Worm (Caenorhabditis elegans): ENCODE results near the gene ZK1290.5.

ce11 chrII:7521420-7521819 is 8.0 kb upstream of the ZK1290.5 start:
- TF ChIP-seq unc-98 (GFP tag; IDR thresholded peaks at IDR 0.05) = no peak
- TF ChIP-seq ztf-11 (tag; optimal IDR thresholded peaks at IDR 0.05) = no peak
- TF ChIP-seq nhr-12 (tag; optimal IDR thresholded peaks at IDR 0.05) = no peak
- no peak for TF ChIP-seq nhr-90 (tag; optimal IDR thresholded peaks at IDR 0.05; ENCODE audit: poor library complexity)
- no peak for TF ChIP-seq nhr-11 (tag; optimal IDR thresholded peaks at IDR 0.05)
- no peak for TF ChIP-seq fos-1 (tag; optimal IDR thresholded peaks at IDR 0.05)
- TF ChIP-seq egl-13 (tag; optimal IDR thresholded peaks at IDR 0.05) = no peak
- no peak for TF ChIP-seq hlh-17 (GFP tag; optimal IDR thresholded peaks at IDR 0.05; ENCODE audit: borderline replicate concordance)

Measured in whole organism, L1 larva.